Worm (Caenorhabditis elegans) whole organism, L3 larva: Measurements from ENCODE around the gene cosa-1.

Source experiments
- R02D3.7 ChIP-seq: fragments of 150-350 bp; optimal IDR thresholded peaks from 2 replicates; lab custom pipeline; 2014; ENCODE audit warnings: missing biosample characterization, missing genetic modification characterization
- ZK546.5 ChIP-seq: sonication (generic microtip); optimal IDR thresholded peaks from 2 replicates; lab custom pipeline; 2017; ENCODE audit warnings: missing biosample characterization, missing genetic modification characterization
- ama-1 ChIP-seq: fragments of 150-350 bp; optimal IDR thresholded peaks from 2 replicates; lab custom pipeline; 2018
- ceh-16 ChIP-seq: sonication (generic microtip); optimal IDR thresholded peaks from 2 replicates; lab custom pipeline; 2017; ENCODE audit warnings: missing biosample characterization, missing genetic modification characterization
- ceh-82 ChIP-seq: fragments of 150-350 bp; optimal IDR thresholded peaks from 2 replicates; lab custom pipeline; 2014; ENCODE audit warnings: missing biosample characterization, missing genetic modification characterization
- egl-5 ChIP-seq: fragments of 150-350 bp; optimal IDR thresholded peaks from 2 replicates; lab custom pipeline; 2017; ENCODE audit warnings: missing biosample characterization, missing genetic modification reagents, missing genetic modification characterization, inconsistent platforms
- elt-1 ChIP-seq: fragments of 150-350 bp; optimal IDR thresholded peaks from 2 replicates; lab custom pipeline; 2014; ENCODE audit warnings: missing biosample characterization, missing genetic modification characterization
- elt-2 ChIP-seq: sonication (generic microtip); optimal IDR thresholded peaks from 2 replicates; lab custom pipeline; 2016; ENCODE audit warnings: missing genetic modification reagents, mild to moderate bottlenecking, missing genetic modification characterization, missing compliant biosample characterization
- elt-3 ChIP-seq, 3 experiments: fragments of 150-350 bp in 1 of 3; sonication (generic microtip) in 2 of 3; optimal IDR thresholded peaks; 2 replicates in 2 of 3; 4 replicates in 1 of 3; lab custom pipeline; 2014 to 2017; ENCODE audit warnings: missing biosample characterization in 3 of 3, missing genetic modification characterization in 3 of 3
- fkh-10 ChIP-seq: sonication (generic microtip); optimal IDR thresholded peaks from 2 replicates; lab custom pipeline; 2017; ENCODE audit warnings: missing biosample characterization, missing genetic modification reagents, missing genetic modification characterization
- fkh-2 ChIP-seq: fragments of 150-350 bp; optimal IDR thresholded peaks from 2 replicates; lab custom pipeline; 2014; ENCODE audit warnings: missing biosample characterization, missing genetic modification reagents, missing genetic modification characterization
- hmg-11 ChIP-seq: sonication (generic microtip); optimal IDR thresholded peaks from 2 replicates; lab custom pipeline; 2016; ENCODE audit warnings: missing genetic modification characterization, missing compliant biosample characterization
- lin-15B ChIP-seq: fragments of 150-350 bp; optimal IDR thresholded peaks from 2 replicates; lab custom pipeline; 2014; ENCODE audit warnings: missing biosample characterization, missing genetic modification characterization
- lin-39 ChIP-seq: fragments of 150-350 bp; optimal IDR thresholded peaks from 2 replicates; lab custom pipeline; 2018; ENCODE audit warnings: missing biosample characterization, missing genetic modification reagents, missing genetic modification characterization
- lsy-12 ChIP-seq: sonication (generic microtip); optimal IDR thresholded peaks from 2 replicates; lab custom pipeline; 2016; ENCODE audit warnings: mild to moderate bottlenecking, missing genetic modification characterization, missing compliant biosample characterization
- nfya-1 ChIP-seq: sonication (generic microtip); optimal IDR thresholded peaks from 2 replicates; lab custom pipeline; 2017; ENCODE audit warnings: missing genetic modification characterization, mild to moderate bottlenecking, missing compliant biosample characterization, antibody characterized with exemption, moderate library complexity; ENCODE audit not compliant: insufficient read depth
- nhr-23 ChIP-seq: fragments of 150-350 bp; optimal IDR thresholded peaks from 2 replicates; lab custom pipeline; 2014; ENCODE audit warnings: missing biosample characterization, missing genetic modification reagents, missing genetic modification characterization
- nhr-28 ChIP-seq: fragments of 150-350 bp; optimal IDR thresholded peaks from 2 replicates; lab custom pipeline; 2014; ENCODE audit warnings: missing biosample characterization, missing genetic modification characterization
- nhr-76 ChIP-seq: fragments of 150-350 bp; sonication (generic microtip); optimal IDR thresholded peaks from 5 replicates; lab custom pipeline; 2014; ENCODE audit warnings: missing biosample characterization, missing genetic modification characterization
- pha-4 ChIP-seq: fragments of 150-350 bp; optimal IDR thresholded peaks from 2 replicates; lab custom pipeline; 2014; ENCODE audit warnings: missing biosample characterization, missing genetic modification reagents, missing genetic modification characterization
- pqm-1 ChIP-seq: fragments of 150-350 bp; optimal IDR thresholded peaks from 2 replicates; lab custom pipeline; 2017; ENCODE audit warnings: missing biosample characterization, missing genetic modification characterization, inconsistent platforms
- sea-2 ChIP-seq: fragments of 150-350 bp; sonication (generic microtip); optimal IDR thresholded peaks from 4 replicates; lab custom pipeline; 2014; ENCODE audit warnings: missing biosample characterization, missing genetic modification reagents, missing genetic modification characterization
- skn-1 ChIP-seq: fragments of 150-350 bp; optimal IDR thresholded peaks from 2 replicates; lab custom pipeline; 2014; ENCODE audit warnings: missing biosample characterization, missing genetic modification characterization
- unc-39 ChIP-seq: sonication (generic microtip); optimal IDR thresholded peaks from 4 replicates; lab custom pipeline; 2017; ENCODE audit warnings: missing biosample characterization, missing genetic modification characterization
- unc-62 ChIP-seq: fragments of 150-350 bp; sonication (generic microtip); optimal IDR thresholded peaks from 4 replicates; lab custom pipeline; 2014; ENCODE audit warnings: missing biosample characterization, missing genetic modification reagents, missing genetic modification characterization
- zag-1 ChIP-seq: fragments of 150-350 bp; optimal IDR thresholded peaks from 2 replicates; lab custom pipeline; 2014; ENCODE audit warnings: missing biosample characterization, missing genetic modification characterization
- ztf-4 ChIP-seq: fragments of 150-350 bp; optimal IDR thresholded peaks from 2 replicates; lab custom pipeline; 2014; ENCODE audit warnings: missing biosample characterization, missing genetic modification characterization

The cosa-1 gene

ce11 chrIII:2725221-2726203 is at the start of gene cosa-1:
Gene cosa-1, plus strand, starts transcription at chrIII:2726116.
- TF ChIP-seq hmg-11 (tag; lab: Kevin White, UChicago) (no peak), nhr-28 (tag; lab: Kevin White, UChicago) (no peak), ceh-82 (tag; lab: Kevin White, UChicago) (no peak), nfya-1 (tag; lab: Kevin White, UChicago) (peak; percentile 4), unc-62 (no peak), zag-1 (tag; lab: Kevin White, UChicago) (no peak), pqm-1 (tag; lab: Kevin White, UChicago) (peak; percentile 18), pha-4 (tag; lab: Kevin White, UChicago) (peak; percentile 27)

- no peak for TF ChIP-seq R02D3.7 (tag; lab: Kevin White, UChicago)
- no peak for TF ChIP-seq lin-39 (tag; lab: Kevin White, UChicago)
- no peak for TF ChIP-seq lsy-12 (tag; lab: Kevin White, UChicago)
- TF ChIP-seq elt-2 (tag; lab: Kevin White, UChicago) = no peak
- TF ChIP-seq nhr-23 (tag; lab: Kevin White, UChicago) = no peak
- TF ChIP-seq unc-39 (tag; lab: Kevin White, UChicago) = no peak
- TF ChIP-seq unc-62 = no peak
- TF ChIP-seq ceh-82 (tag; lab: Kevin White, UChicago) = no peak
- no peak for TF ChIP-seq nhr-76 (tag; lab: Kevin White, UChicago)
- no peak for TF ChIP-seq ceh-16 (tag; lab: Kevin White, UChicago)
- TF ChIP-seq fkh-10 (GFP tag; lab: Kevin White, UChicago) = no peak
- TF ChIP-seq elt-3 (tag; optimal IDR thresholded peaks at IDR 0.05; lab: Kevin White, UChicago) = no peak
- no peak for TF ChIP-seq nfya-1 (tag; lab: Kevin White, UChicago)
Measured at ce11 chrIII:2678017-2678416, 47.9 kb upstream of the cosa-1 start.

- TF ChIP-seq hmg-11 (tag; lab: Kevin White, UChicago) (no peak), lin-39 (tag; lab: Kevin White, UChicago) (no peak), nhr-28 (tag; lab: Kevin White, UChicago) (no peak), sea-2 (GFP tag; lab: Kevin White, UChicago) (no peak)
Measured at ce11 chrIII:2679362-2679761, 46.6 kb upstream of the cosa-1 start.

- TF ChIP-seq ztf-4 (tag; lab: Kevin White, UChicago) (no peak), lin-15B (no peak), skn-1 (tag; lab: Kevin White, UChicago) (no peak), egl-5 (tag; lab: Kevin White, UChicago) (no peak), ama-1 (lab: Kevin White, UChicago) (no peak), fkh-10 (GFP tag; lab: Kevin White, UChicago) (no peak), ZK546.5 (no peak), ceh-82 (tag; lab: Kevin White, UChicago) (no peak)
- TF ChIP-seq, all 47 proteins: peak for 0
Measured at ce11 chrIII:2681559-2681958, 44.4 kb upstream of the cosa-1 start.

- no peak for TF ChIP-seq ztf-4 (tag; lab: Kevin White, UChicago)
- no peak for TF ChIP-seq lin-15B
- TF ChIP-seq ZK546.5 = no peak
- no peak for TF ChIP-seq ceh-16 (tag; lab: Kevin White, UChicago)
- TF ChIP-seq nhr-28 (tag; lab: Kevin White, UChicago) = no peak
- TF ChIP-seq fkh-10 (GFP tag; lab: Kevin White, UChicago) = no peak
- no peak for TF ChIP-seq fkh-2
- TF ChIP-seq elt-2 (tag; lab: Kevin White, UChicago) = no peak
Measured at ce11 chrIII:2683403-2683802, 42.5 kb upstream of the cosa-1 start.

- TF ChIP-seq elt-3 (tag; optimal IDR thresholded peaks at IDR 0.05; lab: Kevin White, UChicago) (no peak), elt-1 (tag; lab: Kevin White, UChicago) (no peak), pqm-1 (tag; lab: Kevin White, UChicago) (no peak), pha-4 (tag; lab: Kevin White, UChicago) (no peak), nhr-28 (tag; lab: Kevin White, UChicago) (no peak)
Measured at ce11 chrIII:2686064-2686463, 39.9 kb upstream of the cosa-1 start, which contains the start of the genes Y71H2AL.2, Y71H2AL.4 and pbo-1. Gene Y71H2AL.2, plus strand, starts transcription at chrIII:2686364. Gene Y71H2AL.4, plus strand, starts transcription at chrIII:2686408. Gene pbo-1, minus strand, starts transcription at chrIII:2686463.
